Worm (Caenorhabditis elegans): ENCODE results near the gene Y54G2A.18.
A peak's percentile ranks its signal among the peaks of the same experiment; 100 is the strongest.

The Y54G2A.18 gene

DNA sequence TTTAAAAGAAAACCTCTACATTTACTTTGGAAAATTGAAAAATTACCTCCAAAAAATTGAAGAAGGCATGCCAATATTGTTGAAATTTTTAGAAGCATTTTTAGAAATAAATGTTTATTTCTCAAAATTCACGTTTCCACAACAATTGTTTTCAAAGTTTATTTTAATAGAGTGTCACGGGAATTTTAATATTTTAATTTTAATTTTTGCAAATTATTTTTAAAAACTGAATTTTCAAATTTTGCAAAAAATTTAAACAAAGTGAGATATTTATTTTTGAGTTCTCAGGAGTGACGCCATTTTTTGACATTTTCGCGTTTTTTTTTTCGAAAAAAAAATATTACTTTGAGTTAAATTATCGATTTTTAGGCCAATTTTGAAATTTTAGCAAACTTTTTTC, 39.1 kb downstream of the Y54G2A.18 start, which contains the start of gene Y54G2A.49:
TSS of gene Y54G2A.49 (minus strand) at position 101 of the 400 bp plus-strand sequence.
- TF ChIP-seq nhr-11 (tag; optimal IDR thresholded peaks at IDR 0.05) (no peak), nhr-129 (tag; optimal IDR thresholded peaks at IDR 0.05) (no peak), snpc-4 (tag; optimal IDR thresholded peaks at IDR 0.05) (no peak), crh-2 (tag; optimal IDR thresholded peaks at IDR 0.05) (no peak), unc-39 (tag; optimal IDR thresholded peaks at IDR 0.05) (no peak), egl-27 (tag; optimal IDR thresholded peaks at IDR 0.05) (no peak), nhr-237 (tag; optimal IDR thresholded peaks at IDR 0.05) (no peak), zag-1 (tag; optimal IDR thresholded peaks at IDR 0.05) (no peak), ama-1 (optimal IDR thresholded peaks at IDR 0.05) (no peak), ceh-16 (tag; optimal IDR thresholded peaks at IDR 0.05) (no peak), nhr-12 (tag; optimal IDR thresholded peaks at IDR 0.05) (no peak), nhr-23 (tag; optimal IDR thresholded peaks at IDR 0.05) (no peak)

DNA sequence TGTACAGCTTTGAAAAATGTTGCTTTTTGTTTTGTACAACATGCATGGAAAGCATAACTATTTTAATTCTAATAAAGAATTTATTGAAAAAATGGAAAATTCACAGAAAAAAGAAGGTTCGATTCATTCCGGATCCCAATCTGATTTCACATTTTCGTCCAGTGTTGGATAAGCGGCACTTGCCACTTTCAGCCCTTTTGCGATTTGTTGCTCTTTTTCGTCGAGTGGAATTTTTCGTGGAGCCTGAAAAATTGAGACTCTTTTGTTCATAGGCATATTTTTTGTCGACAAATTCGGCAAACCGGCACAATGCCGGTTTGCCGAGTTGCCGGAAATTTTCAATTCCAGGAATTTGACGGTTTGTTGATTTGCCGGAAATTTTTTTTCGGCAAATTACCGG, 40.7 kb downstream of the Y54G2A.18 start:
- TF ChIP-seq lsy-2 (tag; optimal IDR thresholded peaks at IDR 0.05) (no peak), mbf-1 (tag; optimal IDR thresholded peaks at IDR 0.05) (no peak), lin-39 (tag; optimal IDR thresholded peaks at IDR 0.05) (no peak), nhr-21 (tag; optimal IDR thresholded peaks at IDR 0.05) (no peak), snpc-4 (tag; optimal IDR thresholded peaks at IDR 0.05) (no peak), blmp-1 (tag; optimal IDR thresholded peaks at IDR 0.05; ENCODE audit: insufficient read depth) (no peak), nhr-77 (tag; optimal IDR thresholded peaks at IDR 0.05) (no peak), skn-1 (tag; optimal IDR thresholded peaks at IDR 0.05) (no peak), ZK546.5 (tag; optimal IDR thresholded peaks at IDR 0.05) (no peak), peb-1 (tag; optimal IDR thresholded peaks at IDR 0.05) (no peak), mdl-1 (tag; optimal IDR thresholded peaks at IDR 0.05) (no peak)

DNA sequence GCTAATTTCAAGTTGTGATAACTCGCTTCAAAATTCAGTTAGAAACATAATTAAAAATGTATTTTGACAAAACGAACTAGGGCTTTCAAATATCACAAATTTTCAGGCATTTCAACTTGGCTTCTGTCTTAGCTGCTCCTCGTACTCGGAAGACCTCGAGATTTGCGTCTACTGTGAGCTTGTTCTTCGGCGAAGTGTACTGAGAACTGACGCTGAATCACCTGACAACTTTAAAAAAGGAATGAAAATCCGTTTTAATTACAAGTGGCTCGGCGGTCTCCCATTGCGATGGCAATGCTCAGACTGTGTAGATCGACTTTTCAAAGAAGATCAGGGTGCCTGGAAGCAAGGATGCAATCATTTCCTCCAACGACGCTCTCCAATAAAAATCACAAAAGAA, 41.7 kb downstream of the Y54G2A.18 start, which contains the start of gene clec-85:
TSS of gene clec-85 (plus strand) at position 301 of the 400 bp plus-strand sequence.
- TF ChIP-seq mdl-1 (tag; optimal IDR thresholded peaks at IDR 0.05), result no peak
- no peak for TF ChIP-seq lin-11 (tag; optimal IDR thresholded peaks at IDR 0.05)
- TF ChIP-seq nhr-129 (tag; optimal IDR thresholded peaks at IDR 0.05), result no peak
- TF ChIP-seq elt-1 (tag; optimal IDR thresholded peaks at IDR 0.05), result no peak
- TF ChIP-seq peb-1 (tag; optimal IDR thresholded peaks at IDR 0.05), result no peak
- no peak for TF ChIP-seq alr-1 (tag; optimal IDR thresholded peaks at IDR 0.05)
- no peak for TF ChIP-seq blmp-1 (tag; optimal IDR thresholded peaks at IDR 0.05; ENCODE audit: insufficient read depth)
- no peak for TF ChIP-seq sma-9 (GFP tag; optimal IDR thresholded peaks at IDR 0.05)
- TF ChIP-seq sma-9 (tag; optimal IDR thresholded peaks at IDR 0.05), result no peak
- TF ChIP-seq mab-5 (tag; optimal IDR thresholded peaks at IDR 0.05), result no peak
- TF ChIP-seq nhr-6 (tag; optimal IDR thresholded peaks at IDR 0.05), result no peak
- no peak for TF ChIP-seq sem-4 (tag; optimal IDR thresholded peaks at IDR 0.05)
- TF ChIP-seq lin-13 (GFP tag; optimal IDR thresholded peaks at IDR 0.05), result no peak

DNA sequence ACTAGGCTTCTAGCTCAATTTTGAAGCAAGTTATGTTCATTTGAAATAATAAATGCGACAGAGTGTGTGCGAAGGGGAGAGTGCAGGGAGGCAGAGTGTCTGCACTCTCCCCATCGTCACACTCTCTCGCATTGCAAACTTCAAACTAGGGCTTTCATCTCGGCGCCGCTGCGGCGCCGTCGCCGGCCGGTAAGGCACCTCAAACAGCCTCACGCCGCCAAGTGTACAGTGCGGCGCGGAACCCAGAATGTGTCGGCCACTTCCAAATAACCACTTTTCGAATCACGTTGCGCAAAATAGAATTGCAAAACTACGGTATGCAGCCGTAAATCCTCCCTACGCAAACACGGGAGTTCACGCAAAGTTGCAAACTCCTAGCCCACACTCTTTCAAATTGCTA, 43.0 kb downstream of the Y54G2A.18 start:
- no peak for TF ChIP-seq aly-2 (tag; optimal IDR thresholded peaks at IDR 0.05)
- TF ChIP-seq elt-3 (tag; optimal IDR thresholded peaks at IDR 0.05), result no peak
- TF ChIP-seq lin-13 (GFP tag; optimal IDR thresholded peaks at IDR 0.05), result no peak
- TF ChIP-seq blmp-1 (tag; optimal IDR thresholded peaks at IDR 0.05; ENCODE audit: insufficient read depth), result no peak

DNA sequence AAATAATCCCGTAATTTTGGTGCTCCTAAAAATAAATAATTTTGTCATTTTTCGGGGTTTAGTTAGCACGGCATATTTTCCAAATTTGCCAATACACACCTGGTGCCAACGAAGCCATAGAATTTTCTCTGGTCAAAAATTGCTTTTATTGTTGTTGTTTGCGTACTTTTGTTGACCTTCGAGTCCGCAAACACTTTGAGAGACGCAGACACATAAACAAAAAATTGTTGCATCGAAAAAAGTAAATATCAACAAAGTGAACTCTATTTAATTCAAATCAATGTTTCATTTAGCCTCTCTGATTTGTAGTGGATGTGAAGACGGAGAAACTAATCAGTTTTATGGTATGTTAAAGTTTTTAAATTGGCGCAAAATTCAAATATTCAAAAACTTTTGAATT, 46.0 kb downstream of the Y54G2A.18 start, which contains the start of gene Y54G2A.40:
TSS of gene Y54G2A.40 (plus strand) at position 213 of the 400 bp plus-strand sequence.
- TF ChIP-seq lsy-2 (tag; optimal IDR thresholded peaks at IDR 0.05) (peak in 1 of 2 experiments; percentile 72), C34F6.9 (tag; optimal IDR thresholded peaks at IDR 0.05) (peak; percentile 46), nhr-237 (tag; optimal IDR thresholded peaks at IDR 0.05) (no peak), unc-55 (GFP tag; optimal IDR thresholded peaks at IDR 0.05) (peak; percentile 56), lin-13 (GFP tag; optimal IDR thresholded peaks at IDR 0.05) (peak; percentile 10), nhr-23 (tag; optimal IDR thresholded peaks at IDR 0.05) (no peak)

DNA sequence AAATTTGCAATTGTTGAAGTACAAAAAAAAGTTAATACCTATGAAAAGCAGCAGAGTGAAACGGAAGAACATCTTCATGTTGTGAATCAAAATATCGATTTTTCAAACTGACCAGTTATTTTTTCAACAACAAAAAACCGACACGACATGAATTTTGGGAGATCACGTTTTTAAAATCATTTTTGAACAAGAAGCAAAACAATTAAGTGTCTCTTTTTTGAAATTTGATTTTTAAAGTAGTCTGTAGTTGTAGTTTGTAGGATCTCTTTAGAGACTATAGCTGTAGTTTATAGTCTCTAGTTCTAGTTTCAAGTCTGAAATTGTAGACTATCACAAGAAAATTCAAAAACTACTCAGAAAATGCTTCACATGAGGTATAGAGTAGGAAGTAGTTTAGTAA, 48.4 kb downstream of the Y54G2A.18 start, which contains the start of gene Y54G2A.15:
TSS of gene Y54G2A.15 (minus strand) at position 101 of the 400 bp plus-strand sequence.
- TF ChIP-seq ceh-16 (tag; optimal IDR thresholded peaks at IDR 0.05), result no peak
- no peak for TF ChIP-seq unc-62 (GFP tag; optimal IDR thresholded peaks at IDR 0.05)
- no peak for TF ChIP-seq peb-1 (tag; optimal IDR thresholded peaks at IDR 0.05)
- no peak for TF ChIP-seq lsy-2 (tag; optimal IDR thresholded peaks at IDR 0.05)
- no peak for TF ChIP-seq nhr-237 (tag; optimal IDR thresholded peaks at IDR 0.05)
- no peak for TF ChIP-seq lin-11 (tag; optimal IDR thresholded peaks at IDR 0.05)
- no peak for TF ChIP-seq crh-2 (tag; optimal IDR thresholded peaks at IDR 0.05)
- no peak for TF ChIP-seq ZK546.5 (tag; optimal IDR thresholded peaks at IDR 0.05)
- no peak for TF ChIP-seq unc-55 (GFP tag; optimal IDR thresholded peaks at IDR 0.05)
- no peak for TF ChIP-seq C34F6.9 (tag; optimal IDR thresholded peaks at IDR 0.05)
- no peak for TF ChIP-seq sma-9 (GFP tag; optimal IDR thresholded peaks at IDR 0.05)
- no peak for TF ChIP-seq sma-9 (tag; optimal IDR thresholded peaks at IDR 0.05)
- TF ChIP-seq ztf-11 (tag; optimal IDR thresholded peaks at IDR 0.05), result no peak
- no peak for TF ChIP-seq zag-1 (tag; optimal IDR thresholded peaks at IDR 0.05)
- no peak for TF ChIP-seq ceh-82 (tag; optimal IDR thresholded peaks at IDR 0.05)
- no peak for TF ChIP-seq ztf-1 (GFP tag; conservative IDR thresholded peaks at IDR 0.05)
- TF ChIP-seq nhr-77 (tag; optimal IDR thresholded peaks at IDR 0.05), result no peak
- no peak for TF ChIP-seq nhr-25 (tag; optimal IDR thresholded peaks at IDR 0.05)
- TF ChIP-seq R02D3.7 (tag; optimal IDR thresholded peaks at IDR 0.05), result no peak

Data from whole organism, L2 larva.